Fruit fly (Drosophila melanogaster) whole organism, embryonic: ENCODE data around the gene Ppm1.

ENCODE experiments used
- Bdp1 ChIP-seq: fragments of 200-800 bp; sonication (Bioruptor generic); optimal IDR thresholded peaks from 3 replicates; lab custom pipeline; 2016; ENCODE audit warnings: missing biosample characterization, missing genetic modification characterization
- CG10147 ChIP-seq: fragments of 200-800 bp; sonication (Bioruptor generic); optimal IDR thresholded peaks from 2 replicates; lab custom pipeline; 2019; ENCODE audit warnings: missing biosample characterization, mild to moderate bottlenecking, missing genetic modification characterization, moderate library complexity
- CG1024 ChIP-seq: fragments of 200-800 bp; sonication (Bioruptor generic); IDR thresholded peaks from 2 replicates; pipeline ENCODE4 v1.3.6; 2022; ENCODE audit warnings: missing biosample characterization, missing genetic modification characterization
- CG10543 ChIP-seq: fragments of 200-800 bp; sonication (Bioruptor generic); optimal IDR thresholded peaks from 3 replicates; lab custom pipeline; 2017; ENCODE audit warnings: missing biosample characterization, mild to moderate bottlenecking, missing genetic modification characterization, moderate library complexity
- CG11560 ChIP-seq: fragments of 200-800 bp; sonication (Bioruptor generic); IDR thresholded peaks from 3 replicates; pipeline ENCODE4 v1.3.6; 2022; ENCODE audit warnings: missing biosample characterization, missing genetic modification characterization
- CG11695 ChIP-seq: fragments of 200-800 bp; sonication (Bioruptor generic); IDR thresholded peaks from 3 replicates; pipeline ENCODE4 v1.3.6; 2022; ENCODE audit warnings: missing biosample characterization, missing genetic modification characterization
- CG11696 ChIP-seq: fragments of 200-800 bp; sonication (Bioruptor generic); IDR thresholded peaks from 2 replicates; pipeline ENCODE4 v1.3.6; 2022; ENCODE audit warnings: missing biosample characterization, missing genetic modification characterization
- CG12236 ChIP-seq: fragments of 200-800 bp; sonication (Bioruptor generic); optimal IDR thresholded peaks from 2 replicates; lab custom pipeline; 2016; ENCODE audit warnings: missing biosample characterization, missing genetic modification characterization
- CG12744 ChIP-seq: fragments of 200-800 bp; sonication (Bioruptor generic); optimal IDR thresholded peaks from 2 replicates; lab custom pipeline; 2016; ENCODE audit warnings: missing biosample characterization, missing genetic modification characterization
- CG15696 ChIP-seq: fragments of 200-800 bp; sonication (Bioruptor generic); optimal IDR thresholded peaks from 2 replicates; lab custom pipeline; 2019; ENCODE audit warnings: missing biosample characterization, mild to moderate bottlenecking, missing genetic modification characterization, moderate library complexity
- CG16779 ChIP-seq: fragments of 200-800 bp; sonication (Bioruptor generic); IDR thresholded peaks from 2 replicates; pipeline ENCODE4 v1.3.6; 2022; ENCODE audit warnings: missing biosample characterization, missing genetic modification characterization
- CG30403 ChIP-seq: fragments of 200-800 bp; sonication (Bioruptor generic); optimal IDR thresholded peaks from 3 replicates; lab custom pipeline; 2016; ENCODE audit warnings: missing biosample characterization, missing genetic modification characterization
- CG34224 ChIP-seq: fragments of 200-800 bp; sonication (Bioruptor generic); IDR thresholded peaks from 3 replicates; pipeline ENCODE4 v1.3.6; 2022; ENCODE audit warnings: missing biosample characterization, missing genetic modification characterization; ENCODE audit not compliant: partially characterized antibody
- CG3838 ChIP-seq: fragments of 200-800 bp; sonication (Bioruptor generic); optimal IDR thresholded peaks from 3 replicates; lab custom pipeline; 2016; ENCODE audit warnings: missing biosample characterization, missing genetic modification characterization
- CG6765 ChIP-seq: fragments of 200-800 bp; sonication (Bioruptor generic); optimal IDR thresholded peaks from 3 replicates; lab custom pipeline; 2017; ENCODE audit warnings: missing biosample characterization, mild to moderate bottlenecking, missing genetic modification characterization
- CG6813 ChIP-seq: fragments of 200-800 bp; sonication (Bioruptor generic); optimal IDR thresholded peaks from 2 replicates; lab custom pipeline; 2017; ENCODE audit warnings: missing biosample characterization, missing genetic modification characterization, mild to moderate bottlenecking, moderate library complexity, missing genetic modification reagents
- CG8765 ChIP-seq: fragments of 200-800 bp; sonication (Bioruptor generic); IDR thresholded peaks from 2 replicates; pipeline ENCODE4 v1.3.6; 2022; ENCODE audit warnings: missing biosample characterization, missing genetic modification characterization
- Dad ChIP-seq: fragments of 200-800 bp; sonication (Bioruptor generic); optimal IDR thresholded peaks from 3 replicates; lab custom pipeline; 2016; ENCODE audit warnings: missing biosample characterization, missing genetic modification characterization
- Dp ChIP-seq: fragments of 200-800 bp; sonication (Bioruptor generic); optimal IDR thresholded peaks from 2 replicates; lab custom pipeline; 2018; ENCODE audit warnings: missing biosample characterization, mild to moderate bottlenecking, missing genetic modification characterization, moderate library complexity
- Gsc ChIP-seq: fragments of 200-800 bp; sonication (Bioruptor generic); IDR thresholded peaks from 2 replicates; pipeline ENCODE4 v1.3.6; 2022; ENCODE audit warnings: missing biosample characterization, missing genetic modification characterization
- Hsf ChIP-seq: fragments of 200-800 bp; sonication (Bioruptor generic); optimal IDR thresholded peaks from 3 replicates; lab custom pipeline; 2016; ENCODE audit warnings: missing biosample characterization, missing genetic modification characterization
- Lpt ChIP-seq: fragments of >200 bp; optimal IDR thresholded peaks from 2 replicates; lab custom pipeline; 2018; ENCODE audit warnings: missing biosample characterization, missing genetic modification characterization
- Mad ChIP-seq: fragments of 200-800 bp; sonication (Bioruptor generic); optimal IDR thresholded peaks from 2 replicates; lab custom pipeline; 2016; ENCODE audit warnings: missing biosample characterization, missing genetic modification characterization
- NFAT ChIP-seq: fragments of 200-800 bp; sonication (Bioruptor generic); IDR thresholded peaks from 2 replicates; pipeline ENCODE4 v1.3.6; 2022; ENCODE audit warnings: missing biosample characterization, missing genetic modification characterization
- Opbp ChIP-seq: fragments of 200-800 bp; sonication (Bioruptor generic); IDR thresholded peaks from 3 replicates; pipeline ENCODE4 v1.3.6; 2022; ENCODE audit warnings: missing biosample characterization, missing genetic modification characterization; ENCODE audit not compliant: partially characterized antibody
- Sin3A ChIP-seq: fragments of >200 bp; optimal IDR thresholded peaks from 2 replicates; lab custom pipeline; 2018
- Tbp ChIP-seq: fragments of >200 bp; optimal IDR thresholded peaks from 2 replicates; lab custom pipeline; 2018; ENCODE audit warnings: missing biosample characterization, missing genetic modification characterization
- YL-1 ChIP-seq: fragments of 200-800 bp; sonication (Bioruptor generic); optimal IDR thresholded peaks from 3 replicates; lab custom pipeline; 2017; ENCODE audit warnings: missing biosample characterization, mild to moderate bottlenecking, missing genetic modification characterization
- caup ChIP-seq: fragments of 200-800 bp; sonication (Bioruptor generic); optimal IDR thresholded peaks from 3 replicates; lab custom pipeline; 2017; ENCODE audit warnings: missing biosample characterization, mild to moderate bottlenecking, missing genetic modification characterization, moderate library complexity; ENCODE audit not compliant: severe bottlenecking
- cg ChIP-seq: fragments of 200-800 bp; sonication (Bioruptor generic); optimal IDR thresholded peaks from 3 replicates; lab custom pipeline; 2019; ENCODE audit warnings: missing biosample characterization, mild to moderate bottlenecking, missing genetic modification characterization, moderate library complexity
- ci ChIP-seq: fragments of 200-800 bp; sonication (Bioruptor generic); IDR thresholded peaks from 3 replicates; pipeline ENCODE4 v1.3.6; 2022; ENCODE audit warnings: missing biosample characterization, missing genetic modification characterization
- dan ChIP-seq: fragments of 200-800 bp; sonication (Bioruptor generic); IDR thresholded peaks from 2 replicates; pipeline ENCODE4 v1.3.6; 2022; ENCODE audit warnings: missing biosample characterization, missing genetic modification characterization
- dmrt11E ChIP-seq: fragments of 200-800 bp; sonication (Bioruptor generic); optimal IDR thresholded peaks from 3 replicates; lab custom pipeline; 2018; ENCODE audit warnings: missing biosample characterization, mild to moderate bottlenecking, missing genetic modification characterization, moderate library complexity
- eve ChIP-seq, 2 experiments: fragments of >200 bp; optimal IDR thresholded peaks; 2 replicates each; lab custom pipeline; 2017; ENCODE audit warnings: missing biosample characterization in 2 of 2, missing genetic modification characterization in 2 of 2
- fu2 ChIP-seq: fragments of 200-800 bp; sonication (Bioruptor generic); optimal IDR thresholded peaks from 2 replicates; lab custom pipeline; 2016; ENCODE audit warnings: missing biosample characterization, missing genetic modification characterization
- gce ChIP-seq: fragments of 200-800 bp; sonication (Bioruptor generic); IDR thresholded peaks from 3 replicates; pipeline ENCODE4 v1.3.6; 2022; ENCODE audit warnings: missing biosample characterization, missing genetic modification characterization
- gcm ChIP-seq: fragments of 200-800 bp; sonication (Bioruptor generic); optimal IDR thresholded peaks from 2 replicates; lab custom pipeline; 2019; ENCODE audit warnings: missing biosample characterization, mild to moderate bottlenecking, missing genetic modification characterization, moderate library complexity
- gsb ChIP-seq: fragments of 200-800 bp; sonication (Bioruptor generic); IDR thresholded peaks from 2 replicates; pipeline ENCODE4 v1.3.6; 2022; ENCODE audit warnings: missing biosample characterization, missing genetic modification characterization
- hth ChIP-seq: fragments of >200 bp; optimal IDR thresholded peaks from 2 replicates; lab custom pipeline; 2017; ENCODE audit warnings: inconsistent platforms
- jing ChIP-seq: fragments of 200-800 bp; sonication (Bioruptor generic); optimal IDR thresholded peaks from 2 replicates; lab custom pipeline; 2018; ENCODE audit warnings: missing biosample characterization, mild to moderate bottlenecking, missing genetic modification characterization
- jumu ChIP-seq: fragments of 200-800 bp; sonication (Bioruptor generic); optimal IDR thresholded peaks from 3 replicates; lab custom pipeline; 2016; ENCODE audit warnings: missing biosample characterization, missing genetic modification characterization
- ken ChIP-seq: fragments of 200-800 bp; sonication (Bioruptor generic); IDR thresholded peaks from 3 replicates; pipeline ENCODE4 v1.3.6; 2022; ENCODE audit warnings: missing biosample characterization, missing genetic modification characterization
- mam ChIP-seq: fragments of 200-800 bp; sonication (Bioruptor generic); optimal IDR thresholded peaks from 3 replicates; lab custom pipeline; 2016; ENCODE audit warnings: missing biosample characterization, missing genetic modification characterization
- oc ChIP-seq: fragments of 200-800 bp; sonication (Bioruptor generic); optimal IDR thresholded peaks from 2 replicates; lab custom pipeline; 2018; ENCODE audit warnings: missing biosample characterization, mild to moderate bottlenecking, missing genetic modification characterization, moderate library complexity
- pb ChIP-seq: fragments of 200-800 bp; sonication (Bioruptor generic); optimal IDR thresholded peaks from 3 replicates; lab custom pipeline; 2016; ENCODE audit warnings: missing biosample characterization, missing genetic modification characterization
- pita ChIP-seq: fragments of 200-800 bp; sonication (Bioruptor generic); optimal IDR thresholded peaks from 2 replicates; lab custom pipeline; 2017; ENCODE audit warnings: missing biosample characterization, mild to moderate bottlenecking, missing genetic modification characterization
- psq ChIP-seq: fragments of 200-800 bp; sonication (Bioruptor generic); optimal IDR thresholded peaks from 2 replicates; lab custom pipeline; 2017; ENCODE audit warnings: missing biosample characterization, missing genetic modification characterization
- salm ChIP-seq: fragments of 200-800 bp; sonication (Bioruptor generic); optimal IDR thresholded peaks from 2 replicates; lab custom pipeline; 2018; ENCODE audit warnings: missing biosample characterization, mild to moderate bottlenecking, missing genetic modification characterization
- seq ChIP-seq: fragments of 200-800 bp; sonication (Bioruptor generic); IDR thresholded peaks from 2 replicates; pipeline ENCODE4 v1.3.6; 2022; ENCODE audit warnings: missing biosample characterization, missing genetic modification characterization
- sna ChIP-seq: fragments of 200-800 bp; sonication (Bioruptor generic); IDR thresholded peaks from 2 replicates; pipeline ENCODE4 v1.3.6; 2022; ENCODE audit warnings: missing biosample characterization, missing genetic modification characterization; ENCODE audit not compliant: partially characterized antibody
- unpg ChIP-seq: fragments of 200-800 bp; sonication (Bioruptor generic); optimal IDR thresholded peaks from 3 replicates; lab custom pipeline; 2018; ENCODE audit warnings: missing biosample characterization, mild to moderate bottlenecking, missing genetic modification characterization, moderate library complexity

The Ppm1 gene

dm6 chr3L:615425-616046, 34.4 kb downstream of the Ppm1 start (continued):
- TF ChIP-seq Hsf (GFP tag; lab: Kevin White, UChicago) (peak; percentile 86), CG1024 (GFP tag; lab: Robert Waterston, UW) (peak; percentile 74), CG6765 (GFP tag; lab: Kevin White, UChicago) (no peak), Dad (peak; percentile 81), gce (peak; percentile 81; the same call in 2 of the 3 replicates), Dp (no peak), Lpt (GFP tag; lab: Kevin White, UChicago) (no peak), CG15696 (peak; percentile 67), sna (GFP tag; lab: Robert Waterston, UW) (no peak), CG12744 (GFP tag; lab: Kevin White, UChicago) (peak; percentile 66), Tbp (GFP tag; lab: Kevin White, UChicago) (no peak), CG11560 (peak; percentile 72; the same call in 2 of the 3 replicates), hth (lab: Kevin White, UChicago) (no peak), ci (GFP tag; lab: Robert Waterston, UW) (peak; percentile 94), oc (tag; lab: Kevin White, UChicago) (peak; percentile 83), gcm (peak; percentile 89), dan (peak; percentile 52; the same call in 1 of the 2 replicates), CG10543 (GFP tag; lab: Kevin White, UChicago) (no peak), CG34224 (GFP tag; lab: Robert Waterston, UW) (no peak), Sin3A (lab: Kevin White, UChicago) (no peak), pb (GFP tag; lab: Kevin White, UChicago) (peak; percentile 68), gsb (GFP tag; lab: Robert Waterston, UW) (peak; percentile 57; the same call in 1 of the 2 replicates), seq (GFP tag; lab: Robert Waterston, UW) (peak; percentile 90), CG8765 (no peak; the same call in 1 of the 2 replicates), YL-1 (GFP tag; lab: Kevin White, UChicago) (no peak), CG6813 (GFP tag; lab: Kevin White, UChicago) (peak; percentile 44), NFAT (GFP tag; lab: Robert Waterston, UW) (no peak), dmrt11E (peak; percentile 89), CG30403 (GFP tag; lab: Kevin White, UChicago) (peak; percentile 93), unpg (GFP tag; lab: Kevin White, UChicago) (peak; percentile 93), jing (peak; percentile 79), CG11695 (GFP tag; lab: Robert Waterston, UW) (peak; percentile 86), jumu (GFP tag; lab: Kevin White, UChicago) (peak; percentile 85), cg (GFP tag; lab: Kevin White, UChicago) (peak; percentile 46), CG10147 (GFP tag; lab: Kevin White, UChicago) (peak; percentile 70), CG3838 (GFP tag; lab: Kevin White, UChicago) (peak; percentile 78), CG11696 (GFP tag; lab: Robert Waterston, UW) (peak; percentile 79), mam (GFP tag; lab: Kevin White, UChicago) (peak; percentile 75), CG12236 (GFP tag; lab: Kevin White, UChicago) (peak; percentile 79), Gsc (GFP tag; lab: Robert Waterston, UW) (peak; percentile 43), pita (GFP tag; lab: Kevin White, UChicago) (no peak), caup (GFP tag; lab: Kevin White, UChicago) (peak; percentile 67), ken (GFP tag; lab: Robert Waterston, UW) (peak; percentile 81), psq (peak; percentile 23), CG16779 (GFP tag; lab: Robert Waterston, UW) (no peak), Mad (peak; percentile 71), Opbp (no peak), fu2 (peak; percentile 56), eve (GFP tag; optimal IDR thresholded peaks at IDR 0.05; lab: Kevin White, UChicago) (peak in 1 of 2 experiments; percentile 92), Bdp1 (peak; percentile 73), salm (tag; lab: Kevin White, UChicago) (peak; percentile 80)
